Worm (Caenorhabditis elegans) whole organism, young adult: ENCODE measurements around the gene srw-1.

Source experiments
- C06A6.2 ChIP-seq: fragments of 200-800 bp; sonication (Bioruptor generic); conservative IDR thresholded peaks from 2 replicates; pipeline ENCODE4 v1.3.6; 2022; ENCODE audit warnings: missing genetic modification characterization, missing compliant biosample characterization
- C17E4.6 ChIP-seq: fragments of 200-800 bp; sonication (Bioruptor generic); IDR thresholded peaks from 2 replicates; pipeline ENCODE4 v1.3.6; 2022; ENCODE audit warnings: missing genetic modification reagents, missing genetic modification characterization, missing compliant biosample characterization
- F23B12.7 ChIP-seq: sonication (generic microtip); optimal IDR thresholded peaks from 2 replicates; lab custom pipeline; 2017; ENCODE audit warnings: missing genetic modification characterization, mild to moderate bottlenecking, missing compliant biosample characterization, antibody characterized with exemption, moderate library complexity; ENCODE audit not compliant: insufficient read depth
- F49E8.2 ChIP-seq: sonication (generic microtip); optimal IDR thresholded peaks from 3 replicates; lab custom pipeline; 2017; ENCODE audit warnings: missing genetic modification characterization, mild to moderate bottlenecking, missing compliant biosample characterization, antibody characterized with exemption, moderate library complexity; ENCODE audit not compliant: insufficient read depth
- F52B5.7 ChIP-seq: sonication (generic microtip); optimal IDR thresholded peaks from 2 replicates; lab custom pipeline; 2016; ENCODE audit warnings: mild to moderate bottlenecking, missing genetic modification characterization, missing compliant biosample characterization
- F57A8.1 ChIP-seq: fragments of 200-800 bp; sonication (Bioruptor generic); optimal IDR thresholded peaks from 2 replicates; lab custom pipeline; 2018; ENCODE audit warnings: mild to moderate bottlenecking, missing genetic modification characterization, moderate library complexity, missing compliant biosample characterization
- Y53F4B.3 ChIP-seq: fragments of 200-800 bp; sonication (Bioruptor generic); IDR thresholded peaks from 2 replicates; pipeline ENCODE4 v1.3.6; 2022; ENCODE audit warnings: missing genetic modification reagents, missing genetic modification characterization, missing compliant biosample characterization
- Y67H2A.10 ChIP-seq: fragments of 200-800 bp; sonication (Bioruptor generic); conservative IDR thresholded peaks from 2 replicates; pipeline ENCODE4 v1.3.6; 2022; ENCODE audit warnings: missing genetic modification reagents, missing genetic modification characterization, missing compliant biosample characterization
- akir-1 ChIP-seq: fragments of 200-800 bp; sonication (Bioruptor generic); optimal IDR thresholded peaks from 2 replicates; lab custom pipeline; 2018; ENCODE audit warnings: mild to moderate bottlenecking, missing genetic modification characterization, moderate library complexity, missing compliant biosample characterization
- attf-5 ChIP-seq: fragments of 200-800 bp; sonication (Bioruptor generic); optimal IDR thresholded peaks from 2 replicates; lab custom pipeline; 2018; ENCODE audit warnings: mild to moderate bottlenecking, missing genetic modification characterization, missing compliant biosample characterization
- cebp-1 ChIP-seq, 2 experiments: fragments of 200-800 bp in 1 of 2; sonication (Bioruptor generic) in 1 of 2; sonication (generic microtip) in 1 of 2; IDR thresholded peaks in 1 of 2; optimal IDR thresholded peaks in 1 of 2; 2 replicates each; pipeline versions ENCODE4 v1.3.6 to Lab custom; 2017 to 2022; ENCODE audit warnings: missing compliant biosample characterization in 2 of 2, missing genetic modification characterization in 2 of 2, mild to moderate bottlenecking in 1 of 2, missing genetic modification reagents in 1 of 2, moderate library complexity in 1 of 2
- cebp-2 ChIP-seq: fragments of 200-800 bp; sonication (Bioruptor generic); IDR thresholded peaks from 2 replicates; pipeline ENCODE4 v1.3.6; 2022; ENCODE audit warnings: missing genetic modification characterization, missing compliant biosample characterization
- ceh-100 ChIP-seq: fragments of 200-800 bp; sonication (Bioruptor generic); IDR thresholded peaks from 2 replicates; pipeline ENCODE4 v1.3.6; 2022; ENCODE audit warnings: missing genetic modification reagents, missing genetic modification characterization, missing compliant biosample characterization
- ceh-58 ChIP-seq: fragments of 200-800 bp; sonication (Bioruptor generic); IDR thresholded peaks from 2 replicates; pipeline ENCODE4 v1.3.6; 2022; ENCODE audit warnings: missing genetic modification characterization, missing compliant biosample characterization
- die-1 ChIP-seq: sonication (generic microtip); optimal IDR thresholded peaks from 2 replicates; lab custom pipeline; 2016; ENCODE audit warnings: missing genotype, mild to moderate bottlenecking, missing genetic modification characterization, missing compliant biosample characterization
- dpl-1 ChIP-seq: fragments of 150-350 bp; optimal IDR thresholded peaks from 2 replicates; lab custom pipeline; 2014; ENCODE audit warnings: missing biosample characterization, missing genetic modification reagents, missing genetic modification characterization
- fkh-3 ChIP-seq: sonication (generic microtip); optimal IDR thresholded peaks from 2 replicates; lab custom pipeline; 2016; ENCODE audit warnings: mild to moderate bottlenecking, missing genetic modification characterization, missing compliant biosample characterization
- hmg-1.2 ChIP-seq: fragments of 200-800 bp; sonication (Bioruptor generic); IDR thresholded peaks from 2 replicates; pipeline ENCODE4 v1.3.6; 2022; ENCODE audit warnings: missing genetic modification reagents, missing genetic modification characterization, missing compliant biosample characterization
- hsf-1 ChIP-seq: fragments of 200-800 bp; sonication (Bioruptor generic); IDR thresholded peaks from 2 replicates; pipeline ENCODE4 v1.3.6; 2022; ENCODE audit warnings: missing genetic modification reagents, missing genetic modification characterization, missing compliant biosample characterization
- let-607 ChIP-seq, 2 experiments: fragments of 200-800 bp in 1 of 2; sonication (Bioruptor generic) in 1 of 2; sonication (generic microtip) in 1 of 2; optimal IDR thresholded peaks; 2 replicates each; lab custom pipeline; 2016 to 2018; ENCODE audit warnings: mild to moderate bottlenecking in 2 of 2, missing compliant biosample characterization in 2 of 2, missing genetic modification characterization in 2 of 2, moderate library complexity in 2 of 2, missing genotype in 1 of 2
- lin-26 ChIP-seq: fragments of 200-800 bp; sonication (Bioruptor generic); IDR thresholded peaks from 2 replicates; pipeline ENCODE4 v1.3.6; 2022; ENCODE audit warnings: missing genetic modification reagents, missing genetic modification characterization, missing compliant biosample characterization
- lin-54 ChIP-seq: fragments of 200-800 bp; sonication (Bioruptor generic); optimal IDR thresholded peaks from 2 replicates; lab custom pipeline; 2018; ENCODE audit warnings: mild to moderate bottlenecking, missing genetic modification characterization, missing compliant biosample characterization
- madf-8 ChIP-seq: fragments of 200-800 bp; sonication (Bioruptor generic); conservative IDR thresholded peaks from 2 replicates; pipeline ENCODE4 v1.3.6; 2022; ENCODE audit warnings: missing genetic modification reagents, missing genetic modification characterization, missing compliant biosample characterization
- nhr-179 ChIP-seq: sonication (generic microtip); optimal IDR thresholded peaks from 2 replicates; lab custom pipeline; 2016; ENCODE audit warnings: mild to moderate bottlenecking, missing genetic modification characterization, missing compliant biosample characterization
- nhr-90 ChIP-seq: sonication (generic microtip); optimal IDR thresholded peaks from 2 replicates; lab custom pipeline; 2016; ENCODE audit warnings: missing genotype, mild to moderate bottlenecking, missing genetic modification characterization, missing compliant biosample characterization
- pha-4 ChIP-seq: fragments of 150-350 bp; sonication (generic microtip); optimal IDR thresholded peaks from 2 replicates; lab custom pipeline; 2014; ENCODE audit warnings: missing biosample characterization, missing genetic modification reagents, missing genetic modification characterization
- rpc-1 ChIP-seq, 2 experiments: fragments of 150-350 bp in 1 of 2; sonication (generic microtip) in 1 of 2; optimal IDR thresholded peaks; 2 replicates each; lab custom pipeline; 2014 to 2018; ENCODE audit warnings: missing biosample characterization in 1 of 2, missing genetic modification characterization in 1 of 2, missing genetic modification reagents in 1 of 2, missing genotype in 1 of 2
- sdz-38 ChIP-seq: sonication (generic microtip); optimal IDR thresholded peaks from 2 replicates; lab custom pipeline; 2016; ENCODE audit warnings: missing genotype, missing genetic modification characterization, missing compliant biosample characterization
- snpc-4 ChIP-seq, 5 experiments: fragments of 150-350 bp in 1 of 5; sonication (generic microtip) in 4 of 5; optimal IDR thresholded peaks; 2 replicates each; lab custom pipeline; 2014 to 2018; ENCODE audit warnings: missing genetic modification characterization in 5 of 5, missing biosample characterization in 3 of 5, antibody characterized with exemption in 2 of 5, mild to moderate bottlenecking in 2 of 5, missing compliant biosample characterization in 2 of 5, missing genotype in 2 of 5, moderate library complexity in 2 of 5, missing genetic modification reagents in 1 of 5
- zfh-2 ChIP-seq: fragments of 200-800 bp; sonication (Bioruptor generic); conservative IDR thresholded peaks from 2 replicates; pipeline ENCODE4 v1.3.6; 2022; ENCODE audit warnings: missing genetic modification reagents, missing genetic modification characterization, missing compliant biosample characterization
- ztf-3 ChIP-seq: fragments of 200-800 bp; sonication (Bioruptor generic); optimal IDR thresholded peaks from 2 replicates; lab custom pipeline; 2018; ENCODE audit warnings: mild to moderate bottlenecking, missing genetic modification characterization, missing compliant biosample characterization

Gene srw-1

ce11 chrV:15230243-15230642 lies 32.2 kb downstream of the srw-1 start, which contains the start of gene srw-15:
TSS of gene srw-15 (plus strand) at chrV:15230543.
- TF ChIP-seq lin-26, result no peak
- no peak for TF ChIP-seq F52B5.7 (tag; lab: Kevin White, UChicago)
- TF ChIP-seq Y53F4B.3, result no peak
- TF ChIP-seq F23B12.7 (tag; lab: Kevin White, UChicago), result no peak
- TF ChIP-seq F49E8.2 (tag; lab: Kevin White, UChicago), result no peak
- TF ChIP-seq rpc-1 (optimal IDR thresholded peaks at IDR 0.05; lab: Kevin White, UChicago), result no peak
- TF ChIP-seq rpc-1 (tag; optimal IDR thresholded peaks at IDR 0.05; lab: Kevin White, UChicago), result no peak
- TF ChIP-seq let-607 (tag; optimal IDR thresholded peaks at IDR 0.05; lab: Kevin White, UChicago), result no peak

- TF ChIP-seq nhr-179 (tag; lab: Kevin White, UChicago) (no peak), nhr-90 (tag; lab: Kevin White, UChicago) (no peak), ceh-58 (GFP tag; lab: Robert Waterston, UW) (no peak), F57A8.1 (GFP tag; lab: Kevin White, UChicago) (no peak), C06A6.2 (GFP tag; lab: Robert Waterston, UW) (no peak), fkh-3 (tag; lab: Kevin White, UChicago) (no peak)
- TF ChIP-seq, all 124 proteins: peak for 0
Observed at ce11 chrV:15232200-15232599, 34.1 kb downstream of the srw-1 start, which contains the start of gene srw-13. TSS of gene srw-13 (plus strand) at chrV:15232500.

- TF ChIP-seq hmg-1.2 (GFP tag; lab: Robert Waterston, UW), result no peak
Observed at ce11 chrV:15235661-15236060, 37.6 kb downstream of the srw-1 start, which contains the start of gene nhr-164. TSS of gene nhr-164 (minus strand) at chrV:15235761.

ce11 chrV:15238552-15238951 lies 40.5 kb downstream of the srw-1 start, which contains the start of gene srw-12:
TSS of gene srw-12 (minus strand) at chrV:15238652.
- no peak for TF ChIP-seq Y67H2A.10
- TF ChIP-seq cebp-1 (GFP tag; IDR thresholded peaks at IDR 0.05; lab: Robert Waterston, UW), result no peak
- no peak for TF ChIP-seq cebp-1 (tag; optimal IDR thresholded peaks at IDR 0.05; lab: Kevin White, UChicago)
- TF ChIP-seq zfh-2, result no peak
- TF ChIP-seq hsf-1 (GFP tag; lab: Robert Waterston, UW), result no peak
- no peak for TF ChIP-seq lin-54 (GFP tag; lab: Kevin White, UChicago)
- TF ChIP-seq dpl-1, result no peak
- TF ChIP-seq sdz-38 (tag; lab: Kevin White, UChicago), result no peak
- no peak for TF ChIP-seq nhr-179 (tag; lab: Kevin White, UChicago)
- no peak for TF ChIP-seq akir-1
- no peak for TF ChIP-seq snpc-4 (GFP tag; optimal IDR thresholded peaks at IDR 0.05; lab: Kevin White, UChicago)
- TF ChIP-seq snpc-4 (tag; optimal IDR thresholded peaks at IDR 0.05; lab: Kevin White, UChicago), result no peak
- no peak for TF ChIP-seq F49E8.2 (tag; lab: Kevin White, UChicago)
- no peak for TF ChIP-seq ztf-3 (GFP tag; lab: Kevin White, UChicago)
- no peak for TF ChIP-seq attf-5 (GFP tag; lab: Kevin White, UChicago)
- TF ChIP-seq madf-8, result no peak

- TF ChIP-seq pha-4 (tag; lab: Kevin White, UChicago) (no peak), C06A6.2 (GFP tag; lab: Robert Waterston, UW) (no peak), die-1 (tag; lab: Kevin White, UChicago) (no peak), C17E4.6 (GFP tag; lab: Robert Waterston, UW) (no peak), cebp-2 (GFP tag; lab: Robert Waterston, UW) (no peak), ceh-100 (no peak)
- TF ChIP-seq, all 124 proteins: peak for 0
Observed at ce11 chrV:15240215-15240614, 42.2 kb downstream of the srw-1 start, which contains the start of gene srw-11. TSS of gene srw-11 (minus strand) at chrV:15240315.
